Fruit fly (Drosophila melanogaster): ENCODE data around the gene Pura.

The Pura gene

DNA sequence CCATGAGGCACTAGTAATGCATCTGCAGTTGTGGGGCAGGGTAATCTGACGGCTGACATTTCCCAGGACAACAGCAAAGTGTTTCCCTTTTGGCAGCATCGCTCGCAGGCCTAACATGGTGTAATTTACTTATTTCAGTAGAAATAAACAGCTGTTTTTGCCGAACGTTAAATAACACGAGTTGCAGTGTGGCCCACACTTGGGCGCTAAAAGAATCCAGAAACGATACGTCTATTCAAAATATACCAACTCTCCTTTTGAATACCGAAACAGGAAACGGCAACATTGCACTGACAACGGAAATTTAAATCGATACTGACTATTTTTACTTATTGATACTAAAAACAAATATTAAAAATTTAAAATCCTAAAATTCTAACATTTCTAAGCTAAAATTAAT lies 48.6 kb downstream of the Pura start, which contains the start of gene CG7506 (continued):
- TF ChIP-seq CG11398 (GFP tag; optimal IDR thresholded peaks at IDR 0.05) (no peak), Atf6 (GFP tag; IDR thresholded peaks at IDR 0.05) (0 out of 2 replicates have a peak, but pooled peaks have one; percentile 15), Myb (GFP tag; optimal IDR thresholded peaks at IDR 0.05) (peak; percentile 95), CG17912 (GFP tag; optimal IDR thresholded peaks at IDR 0.05) (peak; percentile 8), bbx (GFP tag; IDR thresholded peaks at IDR 0.05; ENCODE audit: partially characterized antibody) (no peak), CG2116 (GFP tag; optimal IDR thresholded peaks at IDR 0.05) (peak; percentile 21), crp (GFP tag; optimal IDR thresholded peaks at IDR 0.05) (peak in 1 of 2 experiments; percentile 81), CG13775 (GFP tag; optimal IDR thresholded peaks at IDR 0.05) (no peak), her (GFP tag; optimal IDR thresholded peaks at IDR 0.05) (no peak), MTF-1 (GFP tag; optimal IDR thresholded peaks at IDR 0.05; ENCODE audit: borderline replicate concordance) (peak; percentile 42), Meics (GFP tag; optimal IDR thresholded peaks at IDR 0.05) (peak; percentile 36), CG9876 (GFP tag; optimal IDR thresholded peaks at IDR 0.05) (no peak), Antp (GFP tag; optimal IDR thresholded peaks at IDR 0.05) (no peak), ap (GFP tag; IDR thresholded peaks at IDR 0.05) (no peak), h (optimal IDR thresholded peaks at IDR 0.05) (no peak), CG1233 (GFP tag; optimal IDR thresholded peaks at IDR 0.05) (peak; percentile 18), CG16779 (GFP tag; IDR thresholded peaks at IDR 0.05) (no peak), tna (GFP tag; IDR thresholded peaks at IDR 0.05; ENCODE audit: partially characterized antibody) (no peak), Pdp1 (GFP tag; optimal IDR thresholded peaks at IDR 0.05) (peak in 1 of 2 experiments; percentile 95), fd102C (GFP tag; optimal IDR thresholded peaks at IDR 0.05) (no peak), cad (GFP tag; optimal IDR thresholded peaks at IDR 0.05) (no peak), Opbp (GFP tag; IDR thresholded peaks at IDR 0.05; ENCODE audit: partially characterized antibody) (0 out of 3 replicates have a peak, but pooled peaks have one; percentile 35), unpg (GFP tag; optimal IDR thresholded peaks at IDR 0.05) (no peak), kay (GFP tag; optimal IDR thresholded peaks at IDR 0.05) (no peak), CG17385 (GFP tag; optimal IDR thresholded peaks at IDR 0.05) (no peak), CG13894 (tag; optimal IDR thresholded peaks at IDR 0.05) (no peak), stwl (tag; optimal IDR thresholded peaks at IDR 0.05) (peak; percentile 82), zf30C (GFP tag; optimal IDR thresholded peaks at IDR 0.05) (no peak), CG14710 (tag; optimal IDR thresholded peaks at IDR 0.05) (peak; percentile 91), sens (GFP tag) (peak; percentile 58), gcm2 (GFP tag; optimal IDR thresholded peaks at IDR 0.05) (no peak), CG12659 (GFP tag; optimal IDR thresholded peaks at IDR 0.05) (peak; percentile 30), Med (GFP tag) (peak; percentile 73), PHDP (tag; optimal IDR thresholded peaks at IDR 0.05) (peak; percentile 8), Ets65A (GFP tag) (peak; percentile 85), pzg (GFP tag; optimal IDR thresholded peaks at IDR 0.05) (peak; percentile 68), CG9797 (GFP tag; optimal IDR thresholded peaks at IDR 0.05) (peak; percentile 60), CG6854 (GFP tag; optimal IDR thresholded peaks at IDR 0.05) (no peak), CG9817 (tag; optimal IDR thresholded peaks at IDR 0.05) (peak; percentile 3), CG7786 (GFP tag; optimal IDR thresholded peaks at IDR 0.05) (no peak), CG17612 (GFP tag; IDR thresholded peaks at IDR 0.05) (no peak), CG3847 (GFP tag; IDR thresholded peaks at IDR 0.05) (peak; percentile 30), Dip2 (GFP tag; IDR thresholded peaks at IDR 0.05) (no peak), BEAF-32 (GFP tag; optimal IDR thresholded peaks at IDR 0.05) (peak; percentile 24), row (GFP tag; IDR thresholded peaks at IDR 0.05) (peak; percentile 8; the same call in 1 of the 3 replicates), gcm (GFP tag; optimal IDR thresholded peaks at IDR 0.05) (no peak), CG8388 (GFP tag; optimal IDR thresholded peaks at IDR 0.05) (peak; percentile 1), NK7.1 (GFP tag; optimal IDR thresholded peaks at IDR 0.05) (no peak), CG13287 (GFP tag; IDR thresholded peaks at IDR 0.05; ENCODE audit: partially characterized antibody) (no peak; the same call in 1 of the 2 replicates), CG30403 (GFP tag; optimal IDR thresholded peaks at IDR 0.05) (no peak), grn (GFP tag; optimal IDR thresholded peaks at IDR 0.05) (no peak)

Measured in whole organism, embryonic.